Worm (Caenorhabditis elegans) whole organism, L1 larva: ENCODE data around the gene aqp-8.

Source experiments
- lin-39 ChIP-seq: fragments of 150-350 bp; optimal IDR thresholded peaks from 2 replicates; lab custom pipeline; 2014; ENCODE audit warnings: missing biosample characterization, missing genetic modification reagents, missing genetic modification characterization
- lir-3 ChIP-seq: sonication (generic microtip); optimal IDR thresholded peaks from 2 replicates; lab custom pipeline; 2016; ENCODE audit warnings: mild to moderate bottlenecking, missing genetic modification characterization, moderate library complexity, missing compliant biosample characterization; ENCODE audit not compliant: poor library complexity
- swsn-7 ChIP-seq: sonication (generic microtip); optimal IDR thresholded peaks from 2 replicates; lab custom pipeline; 2016; ENCODE audit warnings: missing genetic modification characterization, missing compliant biosample characterization
- unc-62 ChIP-seq: fragments of 150-350 bp; optimal IDR thresholded peaks from 2 replicates; lab custom pipeline; 2014; ENCODE audit warnings: missing biosample characterization, missing genetic modification reagents, missing genetic modification characterization

DNA sequence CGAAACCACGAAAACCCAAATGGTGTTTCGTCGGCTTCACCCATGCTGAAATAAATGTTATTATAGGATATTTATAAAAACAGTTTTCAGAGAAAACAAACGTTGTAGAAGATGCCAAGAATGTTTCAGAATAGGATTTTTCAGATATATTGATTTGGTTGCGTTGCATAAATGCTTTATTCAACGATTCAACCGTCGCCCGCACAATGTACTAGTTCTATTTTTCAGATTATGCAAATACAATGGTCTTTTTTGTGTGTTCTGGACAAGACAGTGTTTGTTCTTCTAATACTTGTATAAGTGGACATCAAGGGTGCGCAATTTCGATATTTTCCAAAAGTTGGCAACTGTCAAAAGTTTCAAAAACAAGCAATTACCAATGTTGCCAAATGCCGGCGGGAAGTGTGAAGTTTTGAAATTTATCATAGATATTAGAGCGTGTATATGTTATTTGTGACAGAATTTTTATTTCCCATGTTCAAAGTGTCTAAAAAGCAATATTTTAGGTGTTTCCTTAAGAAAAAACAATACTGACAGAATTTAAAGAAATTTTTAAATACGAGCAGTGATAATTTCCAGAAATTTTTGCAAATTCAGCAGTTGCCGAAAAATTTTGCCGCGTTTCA lies 13.5 kb downstream of the aqp-8 start, which contains the start of gene K02G10.5:
- no peak for TF ChIP-seq swsn-7
- TF ChIP-seq unc-62 (GFP tag; lab: Kevin White, UChicago): no peak
- TF ChIP-seq lin-39: no peak
- TF ChIP-seq lir-3 (tag; lab: Kevin White, UChicago): no peak
